Worm (Caenorhabditis elegans) whole organism, mixed stage, embryonic: ENCODE measurements around the gene flp-21.

Experiments used
- bed-3 ChIP-seq: fragments of 200-800 bp; sonication (Bioruptor generic); optimal IDR thresholded peaks from 3 replicates; lab custom pipeline; 2018; ENCODE audit warnings: mild to moderate bottlenecking, missing genetic modification characterization, moderate library complexity, missing compliant biosample characterization
- blmp-1 ChIP-seq: fragments of 150-350 bp; optimal IDR thresholded peaks from 2 replicates; lab custom pipeline; 2014; ENCODE audit warnings: missing biosample characterization, missing genetic modification characterization
- elt-3 ChIP-seq: fragments of 150-350 bp; optimal IDR thresholded peaks from 2 replicates; lab custom pipeline; 2014; ENCODE audit warnings: missing biosample characterization, missing genetic modification characterization
- flh-1 ChIP-seq: fragments of 200-800 bp; sonication (Bioruptor generic); optimal IDR thresholded peaks from 2 replicates; lab custom pipeline; 2018; ENCODE audit warnings: mild to moderate bottlenecking, missing genetic modification characterization, moderate library complexity, missing compliant biosample characterization
- lin-13 ChIP-seq: fragments of 150-350 bp; optimal IDR thresholded peaks from 2 replicates; lab custom pipeline; 2014; ENCODE audit warnings: missing biosample characterization, missing genetic modification characterization
- nhr-12 ChIP-seq: fragments of 150-350 bp; optimal IDR thresholded peaks from 2 replicates; lab custom pipeline; 2014; ENCODE audit warnings: missing biosample characterization, missing genetic modification characterization
- nhr-28 ChIP-seq: fragments of 150-350 bp; optimal IDR thresholded peaks from 2 replicates; lab custom pipeline; 2014; ENCODE audit warnings: missing biosample characterization, missing genetic modification characterization
- ztf-11 ChIP-seq: fragments of 150-350 bp; optimal IDR thresholded peaks from 2 replicates; lab custom pipeline; 2014; ENCODE audit warnings: missing biosample characterization, missing genetic modification characterization

ce11 chrV:7837809-7838208 lies 44.6 kb downstream of the flp-21 start, which contains the start of gene ttr-33:
- TF ChIP-seq lin-13 (tag; lab: Kevin White, UChicago) = no peak
- TF ChIP-seq elt-3 (tag; lab: Kevin White, UChicago) = no peak
- TF ChIP-seq blmp-1 (tag; lab: Kevin White, UChicago) = no peak
- no peak for TF ChIP-seq ztf-11 (tag; lab: Kevin White, UChicago)
- TF ChIP-seq nhr-12 (tag; lab: Kevin White, UChicago) = no peak
- no peak for TF ChIP-seq bed-3 (GFP tag; lab: Kevin White, UChicago)
- TF ChIP-seq nhr-28 (tag; lab: Kevin White, UChicago) = no peak
- no peak for TF ChIP-seq flh-1 (GFP tag; lab: Kevin White, UChicago)
